Worm (Caenorhabditis elegans) whole organism, L1 larva: ENCODE data around the gene gldi-9.

ENCODE experiments used
- egl-13 ChIP-seq: sonication (generic microtip); optimal IDR thresholded peaks from 2 replicates; lab custom pipeline; 2016; ENCODE audit warnings: missing genotype, missing genetic modification reagents, missing genetic modification characterization, missing compliant biosample characterization
- egl-27 ChIP-seq, 2 experiments: fragments of 150-350 bp in 1 of 2; sonication (generic microtip); optimal IDR thresholded peaks; 3 replicates each; lab custom pipeline; 2017 to 2018; ENCODE audit warnings: missing biosample characterization in 2 of 2, missing genetic modification characterization in 2 of 2, missing genetic modification reagents in 2 of 2
- lin-15B ChIP-seq: fragments of 150-350 bp; sonication (generic microtip); optimal IDR thresholded peaks from 3 replicates; lab custom pipeline; 2014; ENCODE audit warnings: missing biosample characterization, missing genetic modification characterization
- nhr-77 ChIP-seq: fragments of 150-350 bp; optimal IDR thresholded peaks from 2 replicates; lab custom pipeline; 2014; ENCODE audit warnings: missing biosample characterization, missing genetic modification characterization
- pqm-1 ChIP-seq: sonication (generic microtip); optimal IDR thresholded peaks from 3 replicates; lab custom pipeline; 2017; ENCODE audit warnings: missing biosample characterization, missing genetic modification characterization
- skn-1 ChIP-seq: fragments of 150-350 bp; optimal IDR thresholded peaks from 2 replicates; lab custom pipeline; 2014; ENCODE audit warnings: missing biosample characterization, missing genetic modification characterization
- xbp-1 ChIP-seq: sonication (generic microtip); optimal IDR thresholded peaks from 2 replicates; lab custom pipeline; 2016; ENCODE audit warnings: missing genetic modification characterization, missing compliant biosample characterization

ce11 chrIII:2739469-2739868 is 16.7 kb downstream of the gldi-9 start, which contains the start of gene cest-25:
- peak; percentile 23 for TF ChIP-seq pqm-1 (tag; lab: Kevin White, UChicago)
- no peak for TF ChIP-seq nhr-77
- TF ChIP-seq lin-15B (tag; lab: Kevin White, UChicago), result no peak
- no peak for TF ChIP-seq egl-13 (tag; lab: Kevin White, UChicago)
- TF ChIP-seq egl-27 (tag; optimal IDR thresholded peaks at IDR 0.05; lab: Kevin White, UChicago), result no peak
- TF ChIP-seq skn-1 (tag; lab: Kevin White, UChicago), result no peak
- TF ChIP-seq xbp-1 (tag; lab: Kevin White, UChicago), result no peak
